Fruit fly (Drosophila melanogaster) whole organism, prepupa: ENCODE measurements around the gene GlcAT-S.

Source experiments
- Blimp-1 ChIP-seq: fragments of 200-800 bp; sonication (Bioruptor generic); optimal IDR thresholded peaks from 3 replicates; lab custom pipeline; 2017; ENCODE audit warnings: missing biosample characterization, missing genetic modification characterization, mild to moderate bottlenecking, moderate library complexity, missing genetic modification reagents
- CG10631 ChIP-seq: fragments of 200-800 bp; sonication (Bioruptor generic); optimal IDR thresholded peaks from 2 replicates; lab custom pipeline; 2016; ENCODE audit warnings: missing biosample characterization, missing genetic modification characterization
- CG10669 ChIP-seq: fragments of 200-800 bp; sonication (Bioruptor generic); optimal IDR thresholded peaks from 3 replicates; lab custom pipeline; 2018; ENCODE audit warnings: missing biosample characterization, mild to moderate bottlenecking, missing genetic modification characterization, moderate library complexity
- CG11294 ChIP-seq: fragments of 200-800 bp; sonication (Bioruptor generic); IDR thresholded peaks from 2 replicates; pipeline ENCODE4 v1.3.6; 2022; ENCODE audit warnings: missing biosample characterization, missing genetic modification characterization
- CG11762 ChIP-seq: fragments of 200-800 bp; sonication (Bioruptor generic); optimal IDR thresholded peaks from 3 replicates; lab custom pipeline; 2016; ENCODE audit warnings: missing biosample characterization, missing genetic modification characterization; ENCODE audit not compliant: insufficient read depth
- CG11902 ChIP-seq: fragments of 200-800 bp; sonication (Bioruptor generic); optimal IDR thresholded peaks from 3 replicates; lab custom pipeline; 2016; ENCODE audit warnings: missing biosample characterization, missing genetic modification characterization
- CG15336 ChIP-seq: fragments of 200-800 bp; sonication (Bioruptor generic); IDR thresholded peaks from 2 replicates; pipeline ENCODE4 v1.3.6; 2022; ENCODE audit warnings: missing biosample characterization, missing genetic modification characterization
- CG1621 ChIP-seq: fragments of 200-800 bp; sonication (Bioruptor generic); optimal IDR thresholded peaks from 3 replicates; lab custom pipeline; 2018; ENCODE audit warnings: missing biosample characterization, mild to moderate bottlenecking, missing genetic modification characterization
- CG16779 ChIP-seq: fragments of 200-800 bp; sonication (Bioruptor generic); optimal IDR thresholded peaks from 3 replicates; lab custom pipeline; 2017; ENCODE audit warnings: missing biosample characterization, mild to moderate bottlenecking, missing genetic modification characterization
- CG34406 ChIP-seq: fragments of 200-800 bp; sonication (Bioruptor generic); optimal IDR thresholded peaks from 3 replicates; lab custom pipeline; 2016; ENCODE audit warnings: missing biosample characterization, missing genetic modification characterization
- CG3919 ChIP-seq: fragments of 200-800 bp; sonication (Bioruptor generic); optimal IDR thresholded peaks from 3 replicates; lab custom pipeline; 2016; ENCODE audit warnings: missing biosample characterization, missing genetic modification characterization
- CG4318 ChIP-seq: fragments of 200-800 bp; sonication (Bioruptor generic); optimal IDR thresholded peaks from 3 replicates; lab custom pipeline; 2017; ENCODE audit warnings: missing biosample characterization, mild to moderate bottlenecking, missing genetic modification characterization
- CG6792 ChIP-seq: fragments of 200-800 bp; sonication (Bioruptor generic); optimal IDR thresholded peaks from 3 replicates; lab custom pipeline; 2016; ENCODE audit warnings: missing biosample characterization, missing genetic modification characterization
- CG7368 ChIP-seq: fragments of 200-800 bp; sonication (Bioruptor generic); optimal IDR thresholded peaks from 3 replicates; lab custom pipeline; 2016; ENCODE audit warnings: missing biosample characterization, missing genetic modification characterization
- CG8119 ChIP-seq: fragments of 200-800 bp; sonication (Bioruptor generic); IDR thresholded peaks from 3 replicates; pipeline ENCODE4 v1.3.6; 2022; ENCODE audit warnings: missing biosample characterization, missing genetic modification characterization
- CG8632 ChIP-seq: fragments of 200-800 bp; sonication (Bioruptor generic); optimal IDR thresholded peaks from 3 replicates; lab custom pipeline; 2016; ENCODE audit warnings: missing biosample characterization, missing genetic modification characterization
- CG9139 ChIP-seq: fragments of 200-800 bp; sonication (Bioruptor generic); optimal IDR thresholded peaks from 3 replicates; lab custom pipeline; 2017; ENCODE audit warnings: missing biosample characterization, mild to moderate bottlenecking, missing genetic modification characterization
- Eip75B ChIP-seq: fragments of 200-800 bp; sonication (Bioruptor generic); optimal IDR thresholded peaks from 3 replicates; lab custom pipeline; 2016; ENCODE audit warnings: missing biosample characterization, missing genetic modification characterization
- Eip93F ChIP-seq: fragments of 200-800 bp; sonication (Bioruptor generic); optimal IDR thresholded peaks from 2 replicates; lab custom pipeline; 2016; ENCODE audit warnings: missing biosample characterization, mild to moderate bottlenecking, missing genetic modification characterization
- Ets21C ChIP-seq: fragments of 200-800 bp; sonication (Bioruptor generic); optimal IDR thresholded peaks from 3 replicates; lab custom pipeline; 2016; ENCODE audit warnings: missing biosample characterization, missing genetic modification characterization
- Ets96B ChIP-seq: fragments of 200-800 bp; optimal IDR thresholded peaks from 2 replicates; lab custom pipeline; 2019; ENCODE audit warnings: missing biosample characterization, mild to moderate bottlenecking, missing genetic modification characterization, moderate library complexity
- Hr39 ChIP-seq: fragments of 200-800 bp; sonication (Bioruptor generic); optimal IDR thresholded peaks from 2 replicates; lab custom pipeline; 2016; ENCODE audit warnings: missing biosample characterization, missing genetic modification characterization
- Hr4 ChIP-seq: fragments of 200-800 bp; sonication (Bioruptor generic); optimal IDR thresholded peaks from 3 replicates; lab custom pipeline; 2016; ENCODE audit warnings: missing biosample characterization, missing genetic modification characterization
- Lpt ChIP-seq: fragments of 200-800 bp; sonication (Bioruptor generic); optimal IDR thresholded peaks from 3 replicates; lab custom pipeline; 2016; ENCODE audit warnings: missing biosample characterization, missing genetic modification characterization
- OdsH ChIP-seq: fragments of 200-800 bp; sonication (Bioruptor generic); optimal IDR thresholded peaks from 3 replicates; lab custom pipeline; 2016; ENCODE audit warnings: missing biosample characterization, missing genetic modification characterization
- Smox ChIP-seq: fragments of 200-800 bp; sonication (Bioruptor generic); optimal IDR thresholded peaks from 3 replicates; lab custom pipeline; 2016; ENCODE audit warnings: missing biosample characterization, missing genetic modification characterization
- Sox102F ChIP-seq: fragments of 200-800 bp; sonication (Bioruptor generic); optimal IDR thresholded peaks from 2 replicates; lab custom pipeline; 2016; ENCODE audit warnings: missing biosample characterization, mild to moderate bottlenecking, missing genetic modification characterization
- Sox14 ChIP-seq: fragments of 200-800 bp; sonication (Bioruptor generic); optimal IDR thresholded peaks from 3 replicates; lab custom pipeline; 2016; ENCODE audit warnings: missing biosample characterization, missing genetic modification characterization
- cyc ChIP-seq: fragments of 200-800 bp; sonication (Bioruptor generic); optimal IDR thresholded peaks from 3 replicates; lab custom pipeline; 2016; ENCODE audit warnings: missing biosample characterization, missing genetic modification characterization
- dsx ChIP-seq: fragments of 200-800 bp; optimal IDR thresholded peaks from 3 replicates; lab custom pipeline; 2019; ENCODE audit warnings: missing biosample characterization, mild to moderate bottlenecking, missing genetic modification characterization, moderate library complexity; ENCODE audit not compliant: poor library complexity, severe bottlenecking
- esn ChIP-seq: fragments of 200-800 bp; sonication (Bioruptor generic); optimal IDR thresholded peaks from 2 replicates; lab custom pipeline; 2016; ENCODE audit warnings: missing biosample characterization, mild to moderate bottlenecking, missing genetic modification characterization, moderate library complexity
- fd59A ChIP-seq: fragments of 200-800 bp; sonication (Bioruptor generic); optimal IDR thresholded peaks from 2 replicates; lab custom pipeline; 2017; ENCODE audit warnings: missing biosample characterization, mild to moderate bottlenecking, missing genetic modification characterization, missing genetic modification reagents
- fd85E ChIP-seq: fragments of 200-800 bp; sonication (Bioruptor generic); optimal IDR thresholded peaks from 3 replicates; lab custom pipeline; 2016; ENCODE audit warnings: missing biosample characterization, missing genetic modification characterization
- fkh ChIP-seq: fragments of 200-800 bp; sonication (Bioruptor generic); optimal IDR thresholded peaks from 3 replicates; lab custom pipeline; 2017; ENCODE audit warnings: missing biosample characterization, mild to moderate bottlenecking, missing genetic modification characterization, moderate library complexity
- net ChIP-seq: fragments of 200-800 bp; sonication (Bioruptor generic); optimal IDR thresholded peaks from 3 replicates; lab custom pipeline; 2016; ENCODE audit warnings: missing biosample characterization, missing genetic modification characterization
- pdm3 ChIP-seq: fragments of 200-800 bp; sonication (Bioruptor generic); optimal IDR thresholded peaks from 3 replicates; lab custom pipeline; 2016; ENCODE audit warnings: missing biosample characterization, missing genetic modification characterization
- salr ChIP-seq, 2 experiments: fragments of 200-800 bp; sonication (Bioruptor generic); optimal IDR thresholded peaks; 3 replicates each; lab custom pipeline; 2016 to 2018; ENCODE audit warnings: missing biosample characterization in 2 of 2, missing genetic modification characterization in 2 of 2, mild to moderate bottlenecking in 1 of 2
- spab ChIP-seq: fragments of 200-800 bp; sonication (Bioruptor generic); optimal IDR thresholded peaks from 2 replicates; lab custom pipeline; 2017; ENCODE audit warnings: missing biosample characterization, mild to moderate bottlenecking, missing genetic modification characterization, missing genetic modification reagents
- ss ChIP-seq, 2 experiments: fragments of 200-800 bp; sonication (Bioruptor generic); optimal IDR thresholded peaks; 2 replicates in 1 of 2; 3 replicates in 1 of 2; lab custom pipeline; 2017 to 2018; ENCODE audit warnings: mild to moderate bottlenecking in 2 of 2, missing biosample characterization in 2 of 2, missing genetic modification characterization in 2 of 2, moderate library complexity in 1 of 2
- svp ChIP-seq: fragments of 200-800 bp; sonication (Bioruptor generic); peaks from one replicate; lab custom pipeline; 2016; ENCODE audit warnings: missing biosample characterization, missing genetic modification characterization
- topi ChIP-seq: fragments of 200-800 bp; sonication (Bioruptor generic); optimal IDR thresholded peaks from 3 replicates; lab custom pipeline; 2016; ENCODE audit warnings: missing biosample characterization, missing genetic modification characterization

The GlcAT-S gene

DNA sequence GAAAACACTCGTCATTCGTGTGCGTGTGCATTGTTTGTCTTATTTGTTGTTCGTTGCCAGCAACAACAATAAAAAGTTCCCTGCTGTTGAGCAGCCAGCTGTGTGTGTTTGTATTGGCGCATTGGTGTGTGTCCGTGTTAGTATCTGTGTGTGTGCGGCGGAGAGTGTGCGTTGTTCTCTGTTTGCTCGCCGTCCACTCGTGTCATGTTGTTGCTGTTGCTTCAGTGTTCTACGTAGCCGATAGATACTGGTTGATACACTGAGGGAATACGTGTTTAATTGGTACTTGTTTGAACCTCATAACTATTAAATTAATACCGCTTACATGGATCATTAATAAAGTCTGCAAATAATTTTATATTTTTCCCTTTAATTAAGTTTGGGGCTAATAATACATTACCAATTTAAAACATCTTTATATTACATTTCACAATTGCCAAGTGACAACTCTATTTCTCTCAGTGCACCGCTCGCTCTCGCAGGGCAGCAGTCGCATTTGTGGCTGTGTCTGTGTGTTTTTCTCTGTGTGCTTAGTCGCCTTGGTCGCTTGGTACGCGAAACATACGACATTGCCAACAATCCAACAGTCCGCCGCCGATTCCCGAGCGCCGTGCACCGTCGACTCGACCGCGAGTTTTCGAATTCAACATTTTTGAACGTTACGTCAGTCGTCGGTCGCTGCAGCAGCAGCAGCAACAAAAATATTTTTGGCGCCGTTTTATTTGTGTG lies 47.7 kb upstream of the GlcAT-S start, which contains the start of gene brwl (continued):
- TF ChIP-seq Ets21C (GFP tag; lab: Kevin White, UChicago) (peak; percentile 97), CG3919 (GFP tag; lab: Kevin White, UChicago) (peak; percentile 99), CG10631 (GFP tag; lab: Kevin White, UChicago) (peak; percentile 99), CG6792 (GFP tag; lab: Kevin White, UChicago) (peak; percentile 99), CG16779 (peak; percentile 97), esn (GFP tag; lab: Kevin White, UChicago) (peak; percentile 99), topi (peak; percentile 99), Lpt (GFP tag; lab: Kevin White, UChicago) (peak; percentile 99), CG7368 (GFP tag; lab: Kevin White, UChicago) (peak; percentile 98), OdsH (GFP tag; lab: Kevin White, UChicago) (peak; percentile 99), svp (GFP tag; lab: Kevin White, UChicago) (peak; percentile 99), CG1621 (peak; percentile 97), ss (GFP tag; optimal IDR thresholded peaks at IDR 0.05; lab: Kevin White, UChicago) (peak; percentile 97 to 98), fd85E (GFP tag; lab: Kevin White, UChicago) (peak; percentile 96), net (GFP tag; lab: Kevin White, UChicago) (peak; percentile 99), salr (GFP tag; optimal IDR thresholded peaks at IDR 0.05; lab: Kevin White, UChicago) (peak; percentile 95 to 99), Ets96B (tag; lab: Kevin White, UChicago) (peak; percentile 99), Hr4 (GFP tag; lab: Kevin White, UChicago) (peak; percentile 99), dsx (GFP tag; lab: Kevin White, UChicago) (peak; percentile 97), CG11762 (GFP tag; lab: Kevin White, UChicago) (peak; percentile 98)

DNA sequence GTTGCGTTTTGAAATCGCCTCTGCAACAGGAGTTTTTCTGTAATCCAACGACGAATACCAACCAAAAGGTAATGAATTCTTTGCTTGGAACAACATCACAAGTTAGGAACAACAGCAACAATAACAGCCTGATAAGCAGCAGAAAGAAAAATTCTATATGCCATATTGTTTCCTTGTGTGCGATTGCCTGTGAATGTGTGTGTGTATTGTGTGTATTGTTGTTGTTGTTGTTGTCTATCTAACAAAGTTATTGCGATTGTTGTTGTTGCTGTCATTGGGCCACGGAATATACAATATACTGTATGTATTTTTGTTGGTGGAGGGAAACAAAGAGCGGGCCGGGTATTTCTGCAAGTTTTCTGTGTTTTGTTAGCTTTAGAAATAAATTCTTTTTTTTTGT lies 47.1 kb upstream of the GlcAT-S start:
- TF ChIP-seq Sox14 (GFP tag; lab: Kevin White, UChicago) (no peak), fd85E (GFP tag; lab: Kevin White, UChicago) (no peak), Hr4 (GFP tag; lab: Kevin White, UChicago) (no peak)

DNA sequence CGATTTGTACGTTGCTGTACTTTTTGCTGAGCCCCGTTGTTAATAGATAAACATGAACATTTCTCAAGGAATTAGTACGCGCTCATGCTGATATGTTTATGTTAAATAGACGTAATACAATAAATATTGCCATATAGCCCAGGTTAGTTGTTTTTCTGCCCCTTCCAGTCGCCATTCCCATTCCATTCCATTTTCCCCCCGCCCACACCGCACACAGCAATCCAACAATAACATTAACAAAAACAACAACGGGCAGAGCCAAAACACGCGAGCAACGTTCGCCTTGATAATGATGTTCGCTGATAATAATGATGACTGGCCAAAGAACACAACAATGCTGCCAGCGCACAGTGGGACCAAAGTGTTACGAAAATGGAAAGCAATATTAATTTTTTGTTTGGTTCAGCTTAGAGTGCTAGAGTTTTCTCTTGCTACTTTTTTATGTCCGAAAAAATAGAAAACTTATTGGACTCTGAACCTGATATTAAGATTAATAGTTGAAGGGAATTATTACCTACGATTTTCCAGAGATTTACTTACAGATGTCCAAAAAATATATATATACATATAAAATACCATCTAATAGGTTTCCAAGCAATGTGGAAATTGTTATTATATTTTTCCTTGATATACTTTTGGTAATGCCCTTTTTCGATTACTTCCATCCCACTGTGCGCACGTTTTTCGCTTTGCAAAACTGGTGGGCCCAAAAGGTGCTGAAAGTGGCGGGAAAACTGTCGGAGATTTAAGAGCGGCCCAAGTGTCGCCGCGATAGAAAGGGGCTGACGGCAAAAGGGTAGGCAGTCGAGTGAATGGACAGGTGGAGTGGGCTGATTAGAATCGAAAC lies 46.5 kb upstream of the GlcAT-S start:
- TF ChIP-seq CG10631 (GFP tag; lab: Kevin White, UChicago) (peak; percentile 96), Ets21C (GFP tag; lab: Kevin White, UChicago) (peak; percentile 87), Sox14 (GFP tag; lab: Kevin White, UChicago) (peak; percentile 93), Blimp-1 (GFP tag; lab: Kevin White, UChicago) (peak; percentile 88), CG7368 (GFP tag; lab: Kevin White, UChicago) (peak; percentile 92), CG4318 (GFP tag; lab: Kevin White, UChicago) (peak; percentile 97), net (GFP tag; lab: Kevin White, UChicago) (peak; percentile 97), Smox (peak; percentile 96), Ets96B (tag; lab: Kevin White, UChicago) (peak; percentile 96), Hr4 (GFP tag; lab: Kevin White, UChicago) (peak; percentile 92), fkh (GFP tag; lab: Kevin White, UChicago) (peak; percentile 70), Sox102F (GFP tag; lab: Kevin White, UChicago) (peak; percentile 94), salr (GFP tag; optimal IDR thresholded peaks at IDR 0.05; lab: Kevin White, UChicago) (peak; percentile 81 to 99), CG11294 (peak; percentile 90), fd59A (GFP tag; lab: Kevin White, UChicago) (peak; percentile 93), CG8632 (GFP tag; lab: Kevin White, UChicago) (peak; percentile 96), CG8119 (GFP tag; lab: Robert Waterston, UW) (peak; percentile 97), CG15336 (GFP tag; lab: Robert Waterston, UW) (peak; percentile 95), Eip75B (GFP tag; lab: Kevin White, UChicago) (peak; percentile 93), Eip93F (GFP tag; lab: Kevin White, UChicago) (peak; percentile 85), Hr39 (GFP tag; lab: Kevin White, UChicago) (peak; percentile 87), pdm3 (GFP tag; lab: Kevin White, UChicago) (peak; percentile 93), CG9139 (GFP tag; lab: Kevin White, UChicago) (peak; percentile 90), topi (peak; percentile 95), CG1621 (peak; percentile 90), cyc (GFP tag; lab: Kevin White, UChicago) (peak; percentile 90), esn (GFP tag; lab: Kevin White, UChicago) (peak; percentile 97), fd85E (GFP tag; lab: Kevin White, UChicago) (peak; percentile 88), CG34406 (GFP tag; lab: Kevin White, UChicago) (peak; percentile 97), spab (GFP tag; lab: Kevin White, UChicago) (peak; percentile 98), CG10669 (GFP tag; lab: Kevin White, UChicago) (peak; percentile 95), CG11902 (GFP tag; lab: Kevin White, UChicago) (peak; percentile 90)
